Fruit fly (Drosophila melanogaster): ENCODE results near the gene eIF2D.
A peak's percentile ranks its signal among the peaks of the same experiment; 100 is the strongest.

The eIF2D gene

DNA sequence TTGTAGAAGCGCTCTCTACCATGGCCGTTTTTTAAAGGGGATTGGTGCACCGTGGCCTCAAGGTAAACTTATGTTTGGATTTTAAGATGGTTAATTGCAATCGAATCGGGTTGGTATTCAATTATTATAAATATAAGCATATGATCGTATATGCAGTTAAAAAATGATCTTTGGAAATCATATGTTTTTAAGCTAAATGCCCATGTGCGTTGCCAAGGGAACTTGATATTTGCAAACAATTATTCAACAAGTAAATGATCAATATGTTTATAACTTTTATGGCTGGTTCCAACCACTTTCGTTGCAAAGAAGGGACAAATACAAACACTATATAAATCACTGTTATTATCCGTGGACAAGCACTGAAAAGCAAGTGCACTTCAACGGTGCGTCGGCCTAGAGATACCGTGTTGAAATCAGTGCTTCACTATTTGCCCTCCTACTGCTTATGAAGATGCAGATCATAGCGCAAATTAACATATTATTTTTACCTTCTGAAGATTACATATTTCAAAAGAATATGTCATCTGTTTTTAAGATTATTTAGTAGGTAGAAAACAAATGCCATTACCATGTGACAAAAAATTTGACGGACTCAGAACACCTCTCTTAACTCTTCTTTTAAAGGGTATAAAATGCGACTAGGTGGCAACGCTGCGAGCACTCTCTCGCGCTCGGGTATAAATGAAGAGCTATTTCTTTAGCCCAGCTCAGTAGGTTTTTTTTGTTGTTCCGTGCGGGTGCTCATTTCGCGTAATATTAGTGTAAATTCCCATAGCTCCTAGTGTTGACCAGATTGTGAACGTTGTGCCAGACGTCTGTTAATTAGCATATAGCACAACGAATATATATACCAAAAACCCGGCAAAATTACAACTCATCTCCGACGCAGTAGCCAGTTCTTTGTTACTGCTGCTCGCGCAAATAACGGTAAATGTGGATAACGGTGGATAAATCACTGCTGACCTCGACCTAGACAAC, 6.1 kb upstream of the eIF2D start, which contains the start of gene rdog:
Gene rdog (plus strand): TSS at position 705 of the 981 bp plus-strand sequence.
- TF ChIP-seq woc (GFP tag; optimal IDR thresholded peaks at IDR 0.05) (peak; percentile 98), dmrt93B (GFP tag; optimal IDR thresholded peaks at IDR 0.05) (peak; percentile 66), ey (GFP tag; optimal IDR thresholded peaks at IDR 0.05) (peak; percentile 87), Sp1 (GFP tag; optimal IDR thresholded peaks at IDR 0.05) (peak; percentile 84), lola (GFP tag; optimal IDR thresholded peaks at IDR 0.05) (no peak), dl (GFP tag; optimal IDR thresholded peaks at IDR 0.05; ENCODE audit: insufficient read depth in 1 of 2, partially characterized antibody in 2 of 2) (no peak), usp (GFP tag; optimal IDR thresholded peaks at IDR 0.05) (no peak), Vsx2 (GFP tag; optimal IDR thresholded peaks at IDR 0.05; ENCODE audit: partially characterized antibody) (no peak), GATAd (GFP tag; optimal IDR thresholded peaks at IDR 0.05) (peak; percentile 34), psq (GFP tag; optimal IDR thresholded peaks at IDR 0.05) (peak; percentile 73), HLH106 (tag; optimal IDR thresholded peaks at IDR 0.05) (peak; percentile 77), h (GFP tag; optimal IDR thresholded peaks at IDR 0.05) (peak; percentile 46), CrebA (GFP tag; optimal IDR thresholded peaks at IDR 0.05; ENCODE audit: borderline replicate concordance) (no peak), tai (GFP tag; optimal IDR thresholded peaks at IDR 0.05) (no peak), sv (GFP tag; optimal IDR thresholded peaks at IDR 0.05) (peak; percentile 82), foxo (GFP tag; optimal IDR thresholded peaks at IDR 0.05) (peak; percentile 32 to 89), CG32264 (GFP tag; optimal IDR thresholded peaks at IDR 0.05) (peak; percentile 50), CG9705 (GFP tag; optimal IDR thresholded peaks at IDR 0.05) (peak; percentile 73), Mio (GFP tag; optimal IDR thresholded peaks at IDR 0.05) (peak; percentile 29), rgr (GFP tag; optimal IDR thresholded peaks at IDR 0.05) (peak; percentile 86), Abd-B (GFP tag; optimal IDR thresholded peaks at IDR 0.05) (no peak), dsf (GFP tag; optimal IDR thresholded peaks at IDR 0.05; ENCODE audit: borderline replicate concordance) (peak; percentile 30), Jra (GFP tag; optimal IDR thresholded peaks at IDR 0.05) (peak; percentile 74), Hr78 (GFP tag; optimal IDR thresholded peaks at IDR 0.05) (no peak), pan (optimal IDR thresholded peaks at IDR 0.05) (peak; percentile 87), Hr83 (GFP tag; optimal IDR thresholded peaks at IDR 0.05; ENCODE audit: poor library complexity, severe bottlenecking) (no peak), fru (GFP tag; optimal IDR thresholded peaks at IDR 0.05) (peak; percentile 91), Dfd (GFP tag; optimal IDR thresholded peaks at IDR 0.05) (no peak), Rel (GFP tag; optimal IDR thresholded peaks at IDR 0.05) (no peak), Rel (tag; optimal IDR thresholded peaks at IDR 0.05) (peak; percentile 78), br (GFP tag; optimal IDR thresholded peaks at IDR 0.05) (peak; percentile 85), brk (GFP tag; optimal IDR thresholded peaks at IDR 0.05) (no peak), OdsH (GFP tag; optimal IDR thresholded peaks at IDR 0.05) (peak; percentile 82), Hnf4 (GFP tag; optimal IDR thresholded peaks at IDR 0.05) (peak; percentile 72)

DNA sequence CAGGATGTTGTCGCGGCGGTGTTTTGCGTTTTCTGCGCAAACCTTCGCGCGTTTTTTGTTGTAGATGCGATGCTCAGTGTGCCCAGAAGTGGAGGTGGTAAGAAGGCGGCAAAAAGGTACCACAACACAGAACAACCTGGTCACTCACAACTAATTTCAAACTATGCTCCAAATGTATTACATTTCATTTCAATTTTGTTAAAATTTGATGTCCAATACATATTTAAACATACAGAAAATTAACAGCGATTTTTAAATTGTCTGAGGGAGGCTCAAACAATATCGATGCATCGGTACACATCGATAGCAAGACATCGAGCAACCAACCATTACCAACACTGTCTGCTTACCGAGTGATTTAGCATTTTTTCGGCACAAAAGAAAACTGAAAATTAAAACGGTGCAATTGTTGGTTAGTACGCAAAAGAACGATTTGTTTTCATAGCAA, 1.6 kb upstream of the eIF2D start, which contains the start of the genes Slbp and Rpn2:
Gene Slbp (minus strand): TSS at position 70 of the 448 bp plus-strand sequence.
Gene Rpn2 (plus strand): TSS at position 328 of the 448 bp plus-strand sequence.
- TF ChIP-seq GATAd (GFP tag; optimal IDR thresholded peaks at IDR 0.05) (no peak), sv (GFP tag; optimal IDR thresholded peaks at IDR 0.05) (peak; percentile 5), Hr78 (GFP tag; optimal IDR thresholded peaks at IDR 0.05) (no peak), Dif (GFP tag; optimal IDR thresholded peaks at IDR 0.05; ENCODE audit: partially characterized antibody) (no peak), CG32264 (GFP tag; optimal IDR thresholded peaks at IDR 0.05) (no peak), psq (GFP tag; optimal IDR thresholded peaks at IDR 0.05) (peak; percentile 61), Sp1 (GFP tag; optimal IDR thresholded peaks at IDR 0.05) (peak; percentile 56), ey (GFP tag; optimal IDR thresholded peaks at IDR 0.05) (peak; percentile 34), Hnf4 (GFP tag; optimal IDR thresholded peaks at IDR 0.05) (no peak), br (GFP tag; optimal IDR thresholded peaks at IDR 0.05) (peak; percentile 38), dsf (GFP tag; optimal IDR thresholded peaks at IDR 0.05; ENCODE audit: borderline replicate concordance) (no peak), sage (GFP tag; optimal IDR thresholded peaks at IDR 0.05) (no peak), Abd-B (GFP tag; optimal IDR thresholded peaks at IDR 0.05) (no peak), Vsx2 (GFP tag; optimal IDR thresholded peaks at IDR 0.05; ENCODE audit: partially characterized antibody) (no peak), CG9705 (GFP tag; optimal IDR thresholded peaks at IDR 0.05) (peak; percentile 46), brk (GFP tag; optimal IDR thresholded peaks at IDR 0.05) (no peak), h (GFP tag; optimal IDR thresholded peaks at IDR 0.05) (peak; percentile 69), Hr83 (GFP tag; optimal IDR thresholded peaks at IDR 0.05; ENCODE audit: poor library complexity, severe bottlenecking) (no peak), OdsH (GFP tag; optimal IDR thresholded peaks at IDR 0.05) (peak; percentile 59), HLH106 (tag; optimal IDR thresholded peaks at IDR 0.05) (peak; percentile 41), Jra (GFP tag; optimal IDR thresholded peaks at IDR 0.05) (no peak), Dfd (GFP tag; optimal IDR thresholded peaks at IDR 0.05) (no peak), rgr (GFP tag; optimal IDR thresholded peaks at IDR 0.05) (peak; percentile 69), Myc (optimal IDR thresholded peaks at IDR 0.05) (peak; percentile 45), lola (GFP tag; optimal IDR thresholded peaks at IDR 0.05) (no peak), foxo (GFP tag; optimal IDR thresholded peaks at IDR 0.05) (peak in 1 of 2 experiments; percentile 67), fru (GFP tag; optimal IDR thresholded peaks at IDR 0.05) (peak; percentile 50), dmrt93B (GFP tag; optimal IDR thresholded peaks at IDR 0.05) (no peak), Rel (GFP tag; optimal IDR thresholded peaks at IDR 0.05) (no peak), Rel (tag; optimal IDR thresholded peaks at IDR 0.05) (peak; percentile 62), CrebA (GFP tag; optimal IDR thresholded peaks at IDR 0.05; ENCODE audit: borderline replicate concordance) (no peak), Mio (GFP tag; optimal IDR thresholded peaks at IDR 0.05) (peak; percentile 14), usp (GFP tag; optimal IDR thresholded peaks at IDR 0.05) (no peak)
